In the genomic region with DNA sequence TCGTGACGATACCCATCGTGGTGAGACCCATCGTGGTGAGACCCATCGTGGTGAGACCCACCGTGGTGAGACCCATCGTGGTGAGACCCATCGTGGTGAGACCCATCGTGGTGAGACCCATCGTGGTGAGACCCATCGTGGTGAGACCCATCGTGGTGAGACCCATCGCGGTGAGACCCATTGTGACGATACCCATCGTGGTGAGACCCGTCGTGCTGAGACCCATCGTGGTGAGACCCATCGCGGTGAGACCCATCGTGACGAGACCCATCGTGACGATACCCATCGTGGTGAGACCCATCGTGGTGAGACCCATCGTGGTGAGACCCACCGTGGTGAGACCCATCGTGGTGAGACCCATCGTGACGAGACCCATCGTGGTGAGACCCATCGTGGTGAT, we compare ENCODE assay signal across 1 worm cellular context.
TF ChIP-seq lines count a peak whose summit lies in the region.

No protein-coding gene starts in this region.

TF ChIP-seq in whole organism, L4 larva, 104 proteins besides CTCF, POLR2A, EP300 and RAD21 (continued from another document):
- TF ChIP-seq php-3 (GFP tag; IDR thresholded peaks at IDR 0.05; lab: Robert Waterston, UW): peak; percentile 50
- 0 out of 2 replicates have a peak, but pooled peaks have one; percentile 54 for TF ChIP-seq D1046.2 (GFP tag; IDR thresholded peaks at IDR 0.05; lab: Robert Waterston, UW)
- TF ChIP-seq arid-1 (GFP tag; conservative IDR thresholded peaks at IDR 0.05; lab: Robert Waterston, UW): 0 out of 2 replicates have a peak, but pooled peaks have one; percentile 19
- peak; percentile 36; the same call in 1 of the 2 replicates for TF ChIP-seq vab-7 (GFP tag; IDR thresholded peaks at IDR 0.05; lab: Robert Waterston, UW)
- TF ChIP-seq madf-5 (GFP tag; IDR thresholded peaks at IDR 0.05; lab: Robert Waterston, UW): peak; percentile 70 to 92; a peak in 3 of 4 replicates
- TF ChIP-seq lin-1 (GFP tag; IDR thresholded peaks at IDR 0.05; lab: Robert Waterston, UW): 0 out of 2 replicates have a peak, but pooled peaks have one; percentile 35
